Fruit fly (Drosophila melanogaster) whole organism, prepupa: ENCODE measurements around the gene CG42464.

ENCODE experiments used
- CG4318 ChIP-seq: fragments of 200-800 bp; sonication (Bioruptor generic); optimal IDR thresholded peaks from 3 replicates; lab custom pipeline; 2017; ENCODE audit warnings: missing biosample characterization, mild to moderate bottlenecking, missing genetic modification characterization
- fkh ChIP-seq: fragments of 200-800 bp; sonication (Bioruptor generic); optimal IDR thresholded peaks from 3 replicates; lab custom pipeline; 2017; ENCODE audit warnings: missing biosample characterization, mild to moderate bottlenecking, missing genetic modification characterization, moderate library complexity

- TF ChIP-seq CG4318 (GFP tag; lab: Kevin White, UChicago) (no peak), fkh (GFP tag; lab: Kevin White, UChicago) (no peak)
Measured at dm6 chr2L:3700990-3701389, 1.7 kb downstream of the CG42464 start, which contains the start of gene CG42467.
